Worm (Caenorhabditis elegans): ENCODE results near the gene F52C9.5.

F52C9.5 gene

DNA sequence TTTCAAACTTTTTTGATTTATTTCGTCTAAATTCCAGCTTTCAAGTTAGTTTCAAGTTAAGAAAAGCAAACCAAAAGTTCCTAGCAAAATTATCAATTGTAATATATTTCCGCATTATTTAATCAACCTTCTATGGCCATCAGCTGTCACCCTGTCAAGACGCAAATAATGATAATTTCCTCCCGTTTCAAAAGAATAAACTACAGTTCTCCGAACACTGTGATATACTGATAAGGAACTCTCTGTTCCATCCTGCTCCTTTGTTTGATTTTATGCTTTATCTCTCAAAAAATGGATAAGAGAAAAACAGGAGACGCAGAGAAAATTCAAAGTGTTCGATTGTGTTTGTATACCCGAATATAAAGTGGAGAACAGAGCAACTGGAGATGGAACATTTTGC, 10.7 kb upstream of the F52C9.5 start:
- TF ChIP-seq fos-1 (tag; optimal IDR thresholded peaks at IDR 0.05) (peak; percentile 46), gmeb-1 (tag; optimal IDR thresholded peaks at IDR 0.05) (no peak), ztf-11 (tag; optimal IDR thresholded peaks at IDR 0.05) (no peak)

- TF ChIP-seq nhr-129 (tag; optimal IDR thresholded peaks at IDR 0.05): no peak
These were observed 7.7 kb upstream of the F52C9.5 start for ce11 chrIII:5294281-5294680.

ce11 chrIII:5294867-5295266, 7.2 kb upstream of the F52C9.5 start:
- TF ChIP-seq lsy-2 (tag; optimal IDR thresholded peaks at IDR 0.05) (peak; percentile 44 to 54), skn-1 (tag; optimal IDR thresholded peaks at IDR 0.05) (no peak), unc-55 (GFP tag; optimal IDR thresholded peaks at IDR 0.05) (peak; percentile 50), ceh-82 (tag; optimal IDR thresholded peaks at IDR 0.05) (no peak), nhr-237 (tag; optimal IDR thresholded peaks at IDR 0.05) (no peak), alr-1 (tag; optimal IDR thresholded peaks at IDR 0.05) (no peak), ZK546.5 (tag; optimal IDR thresholded peaks at IDR 0.05) (no peak), mab-5 (tag; optimal IDR thresholded peaks at IDR 0.05) (peak; percentile 33), elt-3 (tag; optimal IDR thresholded peaks at IDR 0.05) (no peak), zag-1 (tag; optimal IDR thresholded peaks at IDR 0.05) (no peak), sma-9 (GFP tag; optimal IDR thresholded peaks at IDR 0.05) (peak; percentile 74), sma-9 (tag; optimal IDR thresholded peaks at IDR 0.05) (no peak), ama-1 (optimal IDR thresholded peaks at IDR 0.05) (no peak), nhr-10 (tag; optimal IDR thresholded peaks at IDR 0.05) (no peak), fos-1 (tag; optimal IDR thresholded peaks at IDR 0.05) (peak; percentile 26), nhr-11 (tag; optimal IDR thresholded peaks at IDR 0.05) (no peak), nhr-6 (tag; optimal IDR thresholded peaks at IDR 0.05) (peak; percentile 9), lin-11 (tag; optimal IDR thresholded peaks at IDR 0.05) (no peak), C34F6.9 (tag; optimal IDR thresholded peaks at IDR 0.05) (peak; percentile 58), nhr-23 (tag; optimal IDR thresholded peaks at IDR 0.05) (no peak), lin-39 (tag; optimal IDR thresholded peaks at IDR 0.05) (no peak), ztf-4 (tag; optimal IDR thresholded peaks at IDR 0.05) (peak; percentile 56), blmp-1 (tag; optimal IDR thresholded peaks at IDR 0.05; ENCODE audit: insufficient read depth) (no peak), aly-2 (tag; optimal IDR thresholded peaks at IDR 0.05) (no peak), crh-2 (tag; optimal IDR thresholded peaks at IDR 0.05) (peak; percentile 28), R02D3.7 (tag; optimal IDR thresholded peaks at IDR 0.05) (no peak), unc-39 (tag; optimal IDR thresholded peaks at IDR 0.05) (no peak), mbf-1 (tag; optimal IDR thresholded peaks at IDR 0.05) (no peak), ceh-16 (tag; optimal IDR thresholded peaks at IDR 0.05) (no peak), nhr-25 (tag; optimal IDR thresholded peaks at IDR 0.05) (no peak), nhr-21 (tag; optimal IDR thresholded peaks at IDR 0.05) (peak; percentile 28), nhr-129 (tag; optimal IDR thresholded peaks at IDR 0.05) (peak; percentile 78), nhr-77 (tag; optimal IDR thresholded peaks at IDR 0.05) (no peak), F13H6.1 (tag; optimal IDR thresholded peaks at IDR 0.05) (peak; percentile 72), lin-13 (GFP tag; optimal IDR thresholded peaks at IDR 0.05) (peak; percentile 56), nhr-12 (tag; optimal IDR thresholded peaks at IDR 0.05) (no peak), ztf-11 (tag; optimal IDR thresholded peaks at IDR 0.05) (no peak), sma-3 (GFP tag; optimal IDR thresholded peaks at IDR 0.05) (peak; percentile 55), unc-62 (GFP tag; optimal IDR thresholded peaks at IDR 0.05) (no peak), gmeb-1 (tag; optimal IDR thresholded peaks at IDR 0.05) (peak; percentile 36), ztf-1 (GFP tag; conservative IDR thresholded peaks at IDR 0.05) (no peak), egl-27 (tag; optimal IDR thresholded peaks at IDR 0.05) (no peak), peb-1 (tag; optimal IDR thresholded peaks at IDR 0.05) (no peak), dmd-4 (tag; optimal IDR thresholded peaks at IDR 0.05) (no peak), Y55F3AM.14 (GFP tag; optimal IDR thresholded peaks at IDR 0.05) (peak; percentile 67), snpc-4 (tag; optimal IDR thresholded peaks at IDR 0.05) (no peak), sem-4 (tag; optimal IDR thresholded peaks at IDR 0.05) (peak; percentile 34)

All from whole organism, L2 larva.